Worm (Caenorhabditis elegans): ENCODE results near the gene pqn-74.

ce11 chrIV:13299648-13300047 is 31.6 kb downstream of the pqn-74 start:
- TF ChIP-seq fos-1 (tag; optimal IDR thresholded peaks at IDR 0.05) (no peak), skn-1 (tag; optimal IDR thresholded peaks at IDR 0.05) (no peak), unc-130 (tag; optimal IDR thresholded peaks at IDR 0.05) (no peak), ztf-11 (tag; optimal IDR thresholded peaks at IDR 0.05) (no peak), lir-3 (tag; optimal IDR thresholded peaks at IDR 0.05; ENCODE audit: poor library complexity) (no peak), ztf-4 (tag; optimal IDR thresholded peaks at IDR 0.05) (no peak), aly-2 (tag; optimal IDR thresholded peaks at IDR 0.05) (no peak), nhr-12 (tag; optimal IDR thresholded peaks at IDR 0.05) (no peak), fkh-8 (tag; optimal IDR thresholded peaks at IDR 0.05) (no peak), lin-35 (GFP tag; optimal IDR thresholded peaks at IDR 0.05) (no peak), ceh-8 (GFP tag; optimal IDR thresholded peaks at IDR 0.05) (no peak)

All from whole organism, L1 larva.